Fruit fly (Drosophila melanogaster) whole organism, embryonic: ENCODE measurements around the gene temp.
A peak's percentile ranks its signal among the peaks of the same experiment; 100 is the strongest.

Experiments used
- Aef1 ChIP-seq: fragments of 200-800 bp; sonication (Bioruptor generic); IDR thresholded peaks from 3 replicates; pipeline ENCODE4 v1.3.6; 2022; ENCODE audit warnings: missing biosample characterization, missing genetic modification characterization
- Asciz ChIP-seq: fragments of 200-800 bp; sonication (Bioruptor generic); optimal IDR thresholded peaks from 2 replicates; lab custom pipeline; 2017; ENCODE audit warnings: missing biosample characterization, mild to moderate bottlenecking, missing genetic modification characterization, missing genetic modification reagents
- Atf-2 ChIP-seq: fragments of 200-800 bp; sonication (Bioruptor generic); optimal IDR thresholded peaks from 2 replicates; lab custom pipeline; 2016; ENCODE audit warnings: missing biosample characterization, missing genetic modification characterization
- CG1233 ChIP-seq: fragments of 200-800 bp; sonication (Bioruptor generic); optimal IDR thresholded peaks from 4 replicates; lab custom pipeline; 2018; ENCODE audit warnings: missing biosample characterization, mild to moderate bottlenecking, missing genetic modification characterization
- CG12659 ChIP-seq: fragments of 200-800 bp; sonication (Bioruptor generic); optimal IDR thresholded peaks from 3 replicates; lab custom pipeline; 2017; ENCODE audit warnings: mild to moderate bottlenecking, missing biosample characterization, missing genetic modification reagents, missing genetic modification characterization
- CG18619 ChIP-seq: fragments of 200-800 bp; sonication (Bioruptor generic); optimal IDR thresholded peaks from 3 replicates; lab custom pipeline; 2017; ENCODE audit warnings: missing biosample characterization, mild to moderate bottlenecking, missing genetic modification characterization
- CG30431 ChIP-seq: fragments of 200-800 bp; sonication (Bioruptor generic); optimal IDR thresholded peaks from 2 replicates; lab custom pipeline; 2017; ENCODE audit warnings: missing biosample characterization, missing genetic modification characterization
- CG33213 ChIP-seq: fragments of 200-800 bp; sonication (Bioruptor generic); optimal IDR thresholded peaks from 3 replicates; lab custom pipeline; 2016; ENCODE audit warnings: missing biosample characterization, missing genetic modification characterization
- CG34376 ChIP-seq: fragments of 200-800 bp; sonication (Bioruptor generic); optimal IDR thresholded peaks from 2 replicates; lab custom pipeline; 2018; ENCODE audit warnings: missing biosample characterization, mild to moderate bottlenecking, missing genetic modification characterization
- CG3838 ChIP-seq: fragments of 200-800 bp; sonication (Bioruptor generic); optimal IDR thresholded peaks from 3 replicates; lab custom pipeline; 2016; ENCODE audit warnings: missing biosample characterization, missing genetic modification characterization
- CG3847 ChIP-seq: fragments of 200-800 bp; sonication (Bioruptor generic); IDR thresholded peaks from 2 replicates; pipeline ENCODE4 v1.3.6; 2022; ENCODE audit warnings: missing biosample characterization, missing genetic modification characterization
- CG4328 ChIP-seq: fragments of 200-800 bp; sonication (Bioruptor generic); optimal IDR thresholded peaks from 3 replicates; lab custom pipeline; 2017; ENCODE audit warnings: missing biosample characterization, missing genetic modification reagents, missing genetic modification characterization
- CG6683 ChIP-seq: fragments of 200-800 bp; sonication (Bioruptor generic); optimal IDR thresholded peaks from 2 replicates; lab custom pipeline; 2017; ENCODE audit warnings: missing biosample characterization, mild to moderate bottlenecking, missing genetic modification characterization, missing genetic modification reagents
- CG9876 ChIP-seq: fragments of 200-800 bp; sonication (Bioruptor generic); optimal IDR thresholded peaks from 2 replicates; lab custom pipeline; 2016; ENCODE audit warnings: missing biosample characterization, missing genetic modification characterization
- CkIIα-i1 ChIP-seq: fragments of 200-800 bp; sonication (Bioruptor generic); IDR thresholded peaks from 2 replicates; pipeline ENCODE4 v1.3.6; 2022; ENCODE audit warnings: missing biosample characterization, missing genetic modification characterization
- D ChIP-seq, 2 experiments: fragments of 200-800 bp in 1 of 2; fragments of >200 bp in 1 of 2; sonication (Bioruptor generic) in 1 of 2; optimal IDR thresholded peaks; 2 replicates in 1 of 2; 3 replicates in 1 of 2; lab custom pipeline; 2017; ENCODE audit warnings: mild to moderate bottlenecking in 1 of 2, missing biosample characterization in 1 of 2, missing genetic modification characterization in 1 of 2, missing genetic modification reagents in 1 of 2
- H2.0 ChIP-seq: fragments of 200-800 bp; sonication (Bioruptor generic); IDR thresholded peaks from 2 replicates; pipeline ENCODE4 v1.3.6; 2022; ENCODE audit warnings: missing biosample characterization, missing genetic modification characterization
- HHEX ChIP-seq: fragments of 200-800 bp; sonication (Bioruptor generic); optimal IDR thresholded peaks from 3 replicates; lab custom pipeline; 2017; ENCODE audit warnings: missing biosample characterization, mild to moderate bottlenecking, missing genetic modification characterization, missing genetic modification reagents
- HLH3B ChIP-seq: fragments of 200-800 bp; sonication (Bioruptor generic); IDR thresholded peaks from 2 replicates; pipeline ENCODE4 v1.3.6; 2022; ENCODE audit warnings: missing biosample characterization, missing genetic modification characterization
- HmgZ ChIP-seq: fragments of 200-800 bp; sonication (Bioruptor generic); optimal IDR thresholded peaks from 2 replicates; lab custom pipeline; 2018; ENCODE audit warnings: missing biosample characterization, mild to moderate bottlenecking, missing genetic modification characterization
- Oaz ChIP-seq: fragments of 200-800 bp; sonication (Bioruptor generic); IDR thresholded peaks from 2 replicates; pipeline ENCODE4 v1.3.6; 2022; ENCODE audit warnings: missing biosample characterization, missing genetic modification characterization
- Rfx ChIP-seq: fragments of 200-800 bp; sonication (Bioruptor generic); IDR thresholded peaks from 2 replicates; pipeline ENCODE4 v1.3.6; 2022; ENCODE audit warnings: missing biosample characterization, missing genetic modification characterization
- Sox100B ChIP-seq: fragments of 200-800 bp; sonication (Bioruptor generic); optimal IDR thresholded peaks from 3 replicates; lab custom pipeline; 2018; ENCODE audit warnings: missing biosample characterization, mild to moderate bottlenecking, missing genetic modification characterization
- Spps ChIP-seq: fragments of 200-800 bp; sonication (Bioruptor generic); optimal IDR thresholded peaks from 2 replicates; lab custom pipeline; 2018; ENCODE audit warnings: missing biosample characterization, mild to moderate bottlenecking, missing genetic modification characterization
- amos ChIP-seq: fragments of 200-800 bp; sonication (Bioruptor generic); IDR thresholded peaks from 2 replicates; pipeline ENCODE4 v1.3.6; 2022; ENCODE audit warnings: missing biosample characterization, missing genetic modification characterization; ENCODE audit not compliant: partially characterized antibody
- bab2 ChIP-seq: fragments of 200-800 bp; sonication (Bioruptor generic); optimal IDR thresholded peaks from 2 replicates; lab custom pipeline; 2016; ENCODE audit warnings: missing biosample characterization, missing genetic modification characterization
- cg ChIP-seq: fragments of 200-800 bp; sonication (Bioruptor generic); optimal IDR thresholded peaks from 3 replicates; lab custom pipeline; 2019; ENCODE audit warnings: missing biosample characterization, mild to moderate bottlenecking, missing genetic modification characterization, moderate library complexity
- corto ChIP-seq: fragments of 200-800 bp; sonication (Bioruptor generic); optimal IDR thresholded peaks from 2 replicates; lab custom pipeline; 2016; ENCODE audit warnings: missing biosample characterization, mild to moderate bottlenecking, missing genetic modification characterization, moderate library complexity
- da ChIP-seq: fragments of 200-800 bp; sonication (Bioruptor generic); optimal IDR thresholded peaks from 2 replicates; lab custom pipeline; 2016; ENCODE audit warnings: missing biosample characterization, missing genetic modification characterization
- dan ChIP-seq: fragments of 200-800 bp; sonication (Bioruptor generic); IDR thresholded peaks from 2 replicates; pipeline ENCODE4 v1.3.6; 2022; ENCODE audit warnings: missing biosample characterization, missing genetic modification characterization
- emc ChIP-seq: fragments of 200-800 bp; sonication (Bioruptor generic); optimal IDR thresholded peaks from 2 replicates; lab custom pipeline; 2016; ENCODE audit warnings: missing biosample characterization, missing genetic modification characterization
- esg ChIP-seq: fragments of 200-800 bp; sonication (Bioruptor generic); conservative IDR thresholded peaks from 2 replicates; pipeline ENCODE4 v1.3.6; 2022; ENCODE audit warnings: missing biosample characterization, missing genetic modification characterization
- gro ChIP-seq: fragments of 200-800 bp; sonication (Bioruptor generic); optimal IDR thresholded peaks from 2 replicates; lab custom pipeline; 2016; ENCODE audit warnings: missing biosample characterization, missing genetic modification characterization
- hkb ChIP-seq, 2 experiments: fragments of 200-800 bp in 1 of 2; fragments of >200 bp in 1 of 2; sonication (Bioruptor generic) in 1 of 2; IDR thresholded peaks in 1 of 2; optimal IDR thresholded peaks in 1 of 2; 2 replicates each; pipeline versions ENCODE4 v1.3.6 to Lab custom; 2017 to 2022; ENCODE audit warnings: missing biosample characterization in 1 of 2, missing genetic modification characterization in 1 of 2
- maf-S ChIP-seq: fragments of 200-800 bp; sonication (Bioruptor generic); optimal IDR thresholded peaks from 2 replicates; lab custom pipeline; 2016; ENCODE audit warnings: missing biosample characterization, missing genetic modification characterization
- mam ChIP-seq: fragments of 200-800 bp; sonication (Bioruptor generic); optimal IDR thresholded peaks from 3 replicates; lab custom pipeline; 2016; ENCODE audit warnings: missing biosample characterization, missing genetic modification characterization
- mirr ChIP-seq: fragments of 200-800 bp; sonication (Bioruptor generic); optimal IDR thresholded peaks from 3 replicates; lab custom pipeline; 2018; ENCODE audit warnings: missing biosample characterization, mild to moderate bottlenecking, missing genetic modification characterization
- oc ChIP-seq: fragments of 200-800 bp; sonication (Bioruptor generic); optimal IDR thresholded peaks from 2 replicates; lab custom pipeline; 2018; ENCODE audit warnings: missing biosample characterization, mild to moderate bottlenecking, missing genetic modification characterization, moderate library complexity
- sisA ChIP-seq: fragments of 200-800 bp; sonication (Bioruptor generic); IDR thresholded peaks from 2 replicates; pipeline ENCODE4 v1.3.6; 2022; ENCODE audit warnings: missing biosample characterization, missing genetic modification characterization
- trem ChIP-seq: fragments of 200-800 bp; optimal IDR thresholded peaks from 3 replicates; lab custom pipeline; 2019; ENCODE audit warnings: missing biosample characterization, mild to moderate bottlenecking, missing genetic modification characterization, moderate library complexity
- zen ChIP-seq: fragments of 200-800 bp; sonication (Bioruptor generic); optimal IDR thresholded peaks from 3 replicates; lab custom pipeline; 2018; ENCODE audit warnings: missing biosample characterization, mild to moderate bottlenecking, missing genetic modification characterization, moderate library complexity
- zfh2 ChIP-seq: fragments of 200-800 bp; sonication (Bioruptor generic); optimal IDR thresholded peaks from 2 replicates; lab custom pipeline; 2016; ENCODE audit warnings: missing biosample characterization, missing genetic modification characterization

temp gene

dm6 chrX:2305842-2306300, 43.6 kb upstream of the temp start (continued):
- TF ChIP-seq gro (GFP tag; lab: Kevin White, UChicago) (peak; percentile 35), H2.0 (GFP tag; lab: Robert Waterston, UW) (no peak), Aef1 (GFP tag; lab: Robert Waterston, UW) (peak; percentile 61), sisA (GFP tag; lab: Robert Waterston, UW) (no peak), trem (tag; lab: Kevin White, UChicago) (no peak), emc (GFP tag; lab: Kevin White, UChicago) (no peak), HLH3B (GFP tag; lab: Robert Waterston, UW) (no peak), maf-S (no peak), CG9876 (GFP tag; lab: Kevin White, UChicago) (no peak), CG4328 (GFP tag; lab: Kevin White, UChicago) (no peak), da (GFP tag; lab: Kevin White, UChicago) (no peak), Rfx (GFP tag; lab: Robert Waterston, UW) (no peak), Sox100B (no peak), CG3847 (GFP tag; lab: Robert Waterston, UW) (no peak), corto (no peak), CG3838 (GFP tag; lab: Kevin White, UChicago) (no peak), HHEX (no peak), CG18619 (GFP tag; lab: Kevin White, UChicago) (no peak), D (optimal IDR thresholded peaks at IDR 0.05; lab: Kevin White, UChicago) (no peak), D (GFP tag; optimal IDR thresholded peaks at IDR 0.05; lab: Kevin White, UChicago) (no peak), zfh2 (no peak), cg (GFP tag; lab: Kevin White, UChicago) (peak; percentile 95), dan (no peak), esg (no peak), CG30431 (GFP tag; lab: Kevin White, UChicago) (no peak), Spps (tag; lab: Kevin White, UChicago) (no peak), CG34376 (GFP tag; lab: Kevin White, UChicago) (peak; percentile 61), Atf-2 (no peak), CG6683 (GFP tag; lab: Kevin White, UChicago) (no peak), HmgZ (tag; lab: Kevin White, UChicago) (peak; percentile 13), Asciz (GFP tag; lab: Kevin White, UChicago) (no peak), oc (tag; lab: Kevin White, UChicago) (peak; percentile 74), CG12659 (GFP tag; lab: Kevin White, UChicago) (no peak), CkIIα-i1 (GFP tag; lab: Robert Waterston, UW) (no peak), Oaz (GFP tag; lab: Robert Waterston, UW) (no peak), hkb (optimal IDR thresholded peaks at IDR 0.05; lab: Kevin White, UChicago) (no peak), hkb (GFP tag; IDR thresholded peaks at IDR 0.05; lab: Robert Waterston, UW) (no peak), CG1233 (GFP tag; lab: Kevin White, UChicago) (no peak), zen (tag; lab: Kevin White, UChicago) (no peak), CG33213 (GFP tag; lab: Kevin White, UChicago) (no peak), amos (no peak), mirr (GFP tag; lab: Kevin White, UChicago) (peak; percentile 16), bab2 (GFP tag; lab: Kevin White, UChicago) (no peak), mam (no peak)
